Fruit fly (Drosophila melanogaster): ENCODE results near the gene Diedel3.
A peak's percentile ranks its signal among the peaks of the same experiment; 100 is the strongest.

The Diedel3 gene

dm6 chrX:19020062-19020461 lies 30.2 kb upstream of the Diedel3 start:
- no peak for TF ChIP-seq sv (GFP tag; optimal IDR thresholded peaks at IDR 0.05)
- TF ChIP-seq HLH106 (tag; optimal IDR thresholded peaks at IDR 0.05): no peak
- TF ChIP-seq Vsx2 (GFP tag; optimal IDR thresholded peaks at IDR 0.05; ENCODE audit: partially characterized antibody): no peak
- TF ChIP-seq pan (optimal IDR thresholded peaks at IDR 0.05): no peak
- no peak for TF ChIP-seq fru (GFP tag; optimal IDR thresholded peaks at IDR 0.05)
- no peak for TF ChIP-seq Rel (GFP tag; optimal IDR thresholded peaks at IDR 0.05)
- no peak for TF ChIP-seq Rel (tag; optimal IDR thresholded peaks at IDR 0.05)
- no peak for TF ChIP-seq br (GFP tag; optimal IDR thresholded peaks at IDR 0.05)

- TF ChIP-seq Myc (optimal IDR thresholded peaks at IDR 0.05) (peak; percentile 80), HLH106 (tag; optimal IDR thresholded peaks at IDR 0.05) (no peak)
Measured at dm6 chrX:19028584-19028983, 21.7 kb upstream of the Diedel3 start.

- TF ChIP-seq Hnf4 (GFP tag; optimal IDR thresholded peaks at IDR 0.05) (no peak), dsf (GFP tag; optimal IDR thresholded peaks at IDR 0.05; ENCODE audit: borderline replicate concordance) (no peak), Abd-B (GFP tag; optimal IDR thresholded peaks at IDR 0.05) (no peak), rgr (GFP tag; optimal IDR thresholded peaks at IDR 0.05) (no peak), Hr78 (GFP tag; optimal IDR thresholded peaks at IDR 0.05) (no peak), N (GFP tag; optimal IDR thresholded peaks at IDR 0.05) (no peak), Rel (GFP tag; optimal IDR thresholded peaks at IDR 0.05) (no peak), Rel (tag; optimal IDR thresholded peaks at IDR 0.05) (no peak), Hr83 (GFP tag; optimal IDR thresholded peaks at IDR 0.05; ENCODE audit: poor library complexity, severe bottlenecking) (no peak), ey (GFP tag; optimal IDR thresholded peaks at IDR 0.05) (no peak), fru (GFP tag; optimal IDR thresholded peaks at IDR 0.05) (no peak), Myc (optimal IDR thresholded peaks at IDR 0.05) (no peak), CG9705 (GFP tag; optimal IDR thresholded peaks at IDR 0.05) (no peak), sv (GFP tag; optimal IDR thresholded peaks at IDR 0.05) (no peak), GATAd (GFP tag; optimal IDR thresholded peaks at IDR 0.05) (no peak), jim (GFP tag; optimal IDR thresholded peaks at IDR 0.05) (no peak), CrebA (GFP tag; optimal IDR thresholded peaks at IDR 0.05; ENCODE audit: borderline replicate concordance) (no peak), Dfd (GFP tag; optimal IDR thresholded peaks at IDR 0.05) (no peak), foxo (GFP tag; optimal IDR thresholded peaks at IDR 0.05) (no peak), tai (GFP tag; optimal IDR thresholded peaks at IDR 0.05) (no peak)
Measured at dm6 chrX:19033739-19034138, 16.5 kb upstream of the Diedel3 start.

dm6 chrX:19037137-19037536 lies 13.1 kb upstream of the Diedel3 start:
- no peak for TF ChIP-seq tai (GFP tag; optimal IDR thresholded peaks at IDR 0.05)
- no peak for TF ChIP-seq lola (GFP tag; optimal IDR thresholded peaks at IDR 0.05)
- no peak for TF ChIP-seq br (GFP tag; optimal IDR thresholded peaks at IDR 0.05)
- no peak for TF ChIP-seq fru (GFP tag; optimal IDR thresholded peaks at IDR 0.05)
- no peak for TF ChIP-seq Dfd (GFP tag; optimal IDR thresholded peaks at IDR 0.05)
- no peak for TF ChIP-seq Dif (GFP tag; optimal IDR thresholded peaks at IDR 0.05; ENCODE audit: partially characterized antibody)
- TF ChIP-seq N (GFP tag; optimal IDR thresholded peaks at IDR 0.05): no peak
- TF ChIP-seq Sp1 (GFP tag; optimal IDR thresholded peaks at IDR 0.05): no peak
- TF ChIP-seq CrebA (GFP tag; optimal IDR thresholded peaks at IDR 0.05; ENCODE audit: borderline replicate concordance): no peak
- TF ChIP-seq HLH106 (tag; optimal IDR thresholded peaks at IDR 0.05): no peak
- TF ChIP-seq GATAd (GFP tag; optimal IDR thresholded peaks at IDR 0.05): no peak
- TF ChIP-seq Jra (GFP tag; optimal IDR thresholded peaks at IDR 0.05): no peak
- TF ChIP-seq Hr78 (GFP tag; optimal IDR thresholded peaks at IDR 0.05): no peak
- TF ChIP-seq dsf (GFP tag; optimal IDR thresholded peaks at IDR 0.05; ENCODE audit: borderline replicate concordance): no peak
- TF ChIP-seq brk (GFP tag; optimal IDR thresholded peaks at IDR 0.05): no peak
- TF ChIP-seq dl (GFP tag; optimal IDR thresholded peaks at IDR 0.05; ENCODE audit: insufficient read depth in 1 of 2, partially characterized antibody in 2 of 2): no peak
- no peak for TF ChIP-seq Abd-B (GFP tag; optimal IDR thresholded peaks at IDR 0.05)
- TF ChIP-seq foxo (GFP tag; optimal IDR thresholded peaks at IDR 0.05): no peak
- no peak for TF ChIP-seq sv (GFP tag; optimal IDR thresholded peaks at IDR 0.05)

dm6 chrX:19040261-19040660 lies 10.0 kb upstream of the Diedel3 start:
- no peak for TF ChIP-seq Myc (optimal IDR thresholded peaks at IDR 0.05)
- TF ChIP-seq Vsx2 (GFP tag; optimal IDR thresholded peaks at IDR 0.05; ENCODE audit: partially characterized antibody): no peak
- no peak for TF ChIP-seq lola (GFP tag; optimal IDR thresholded peaks at IDR 0.05)
- no peak for TF ChIP-seq Jra (GFP tag; optimal IDR thresholded peaks at IDR 0.05)
- TF ChIP-seq br (GFP tag; optimal IDR thresholded peaks at IDR 0.05): no peak
- TF ChIP-seq foxo (GFP tag; optimal IDR thresholded peaks at IDR 0.05): no peak
- TF ChIP-seq HLH106 (tag; optimal IDR thresholded peaks at IDR 0.05): no peak
- TF ChIP-seq ey (GFP tag; optimal IDR thresholded peaks at IDR 0.05): no peak

Measured in whole organism, wandering third instar larva.